Fruit fly (Drosophila melanogaster): ENCODE measurements around the gene CG14195.

The CG14195 gene

dm6 chrX:19167032-19167568 lies 44.8 kb downstream of the CG14195 start, which contains the start of gene RhoGAP18B:
Gene RhoGAP18B, minus strand, starts transcription at chrX:19167082.
- no peak for TF ChIP-seq foxo (GFP tag; optimal IDR thresholded peaks at IDR 0.05)
- TF ChIP-seq lola (GFP tag; optimal IDR thresholded peaks at IDR 0.05) = peak; percentile 3
- TF ChIP-seq Myc (optimal IDR thresholded peaks at IDR 0.05) = no peak
- TF ChIP-seq Rel (GFP tag; optimal IDR thresholded peaks at IDR 0.05) = no peak
- peak; percentile 12 for TF ChIP-seq Rel (tag; optimal IDR thresholded peaks at IDR 0.05)

- TF ChIP-seq tai (GFP tag; optimal IDR thresholded peaks at IDR 0.05) = no peak
- TF ChIP-seq dl (GFP tag; optimal IDR thresholded peaks at IDR 0.05; ENCODE audit: insufficient read depth in 1 of 2, partially characterized antibody in 2 of 2) = no peak
- no peak for TF ChIP-seq Myc (optimal IDR thresholded peaks at IDR 0.05)
- no peak for TF ChIP-seq woc (GFP tag; optimal IDR thresholded peaks at IDR 0.05)
- no peak for TF ChIP-seq N (GFP tag; optimal IDR thresholded peaks at IDR 0.05)
- TF ChIP-seq HLH106 (tag; optimal IDR thresholded peaks at IDR 0.05) = peak; percentile 58
- peak; percentile 48 for TF ChIP-seq fru (GFP tag; optimal IDR thresholded peaks at IDR 0.05)
- no peak for TF ChIP-seq lola (GFP tag; optimal IDR thresholded peaks at IDR 0.05)
- TF ChIP-seq Jra (GFP tag; optimal IDR thresholded peaks at IDR 0.05) = no peak
- no peak for TF ChIP-seq CG32264 (GFP tag; optimal IDR thresholded peaks at IDR 0.05)
- TF ChIP-seq Mio (GFP tag; optimal IDR thresholded peaks at IDR 0.05) = no peak
- no peak for TF ChIP-seq brk (GFP tag; optimal IDR thresholded peaks at IDR 0.05)
- no peak for TF ChIP-seq sage (GFP tag; optimal IDR thresholded peaks at IDR 0.05)
- no peak for TF ChIP-seq Vsx2 (GFP tag; optimal IDR thresholded peaks at IDR 0.05; ENCODE audit: partially characterized antibody)
- no peak for TF ChIP-seq GATAd (GFP tag; optimal IDR thresholded peaks at IDR 0.05)
- TF ChIP-seq dmrt93B (GFP tag; optimal IDR thresholded peaks at IDR 0.05) = peak; percentile 52
- no peak for TF ChIP-seq Hr78 (GFP tag; optimal IDR thresholded peaks at IDR 0.05)
- no peak for TF ChIP-seq usp (GFP tag; optimal IDR thresholded peaks at IDR 0.05)
- TF ChIP-seq dsf (GFP tag; optimal IDR thresholded peaks at IDR 0.05; ENCODE audit: borderline replicate concordance) = no peak
- TF ChIP-seq Sp1 (GFP tag; optimal IDR thresholded peaks at IDR 0.05) = peak; percentile 66
- TF ChIP-seq Hnf4 (GFP tag; optimal IDR thresholded peaks at IDR 0.05) = no peak
- TF ChIP-seq br (GFP tag; optimal IDR thresholded peaks at IDR 0.05) = peak; percentile 13
- no peak for TF ChIP-seq rgr (GFP tag; optimal IDR thresholded peaks at IDR 0.05)
- no peak for TF ChIP-seq pan (optimal IDR thresholded peaks at IDR 0.05)
- peak; percentile 57 for TF ChIP-seq h (GFP tag; optimal IDR thresholded peaks at IDR 0.05)
- TF ChIP-seq psq (GFP tag; optimal IDR thresholded peaks at IDR 0.05) = no peak
- TF ChIP-seq jim (GFP tag; optimal IDR thresholded peaks at IDR 0.05) = no peak
- no peak for TF ChIP-seq CG9705 (GFP tag; optimal IDR thresholded peaks at IDR 0.05)
- TF ChIP-seq foxo (GFP tag; optimal IDR thresholded peaks at IDR 0.05) = peak in 1 of 2 experiments; percentile 68
- no peak for TF ChIP-seq sv (GFP tag; optimal IDR thresholded peaks at IDR 0.05)
- TF ChIP-seq CrebA (GFP tag; optimal IDR thresholded peaks at IDR 0.05; ENCODE audit: borderline replicate concordance) = no peak
- TF ChIP-seq OdsH (GFP tag; optimal IDR thresholded peaks at IDR 0.05) = no peak
- no peak for TF ChIP-seq Rel (GFP tag; optimal IDR thresholded peaks at IDR 0.05)
- TF ChIP-seq Rel (tag; optimal IDR thresholded peaks at IDR 0.05) = peak; percentile 30
- TF ChIP-seq Dif (GFP tag; optimal IDR thresholded peaks at IDR 0.05; ENCODE audit: partially characterized antibody) = no peak
- no peak for TF ChIP-seq Hr83 (GFP tag; optimal IDR thresholded peaks at IDR 0.05; ENCODE audit: poor library complexity, severe bottlenecking)
- peak; percentile 17 for TF ChIP-seq ey (GFP tag; optimal IDR thresholded peaks at IDR 0.05)
- TF ChIP-seq Abd-B (GFP tag; optimal IDR thresholded peaks at IDR 0.05) = no peak
- TF ChIP-seq Dfd (GFP tag; optimal IDR thresholded peaks at IDR 0.05) = peak; percentile 5
These were observed 45.5 kb downstream of the CG14195 start for dm6 chrX:19166152-19166935.

All from whole organism, wandering third instar larva.